Worm (Caenorhabditis elegans) whole organism, L4 larva: ENCODE results near the gene mbl-1.
"Not testable (repeated sequence)": the region's sequence is repeated elsewhere in the genome, so short reads cannot be mapped to it uniquely, and the experiment has no call there.

Source experiments
- nhr-11 ChIP-seq: fragments of 150-350 bp; optimal IDR thresholded peaks from 2 replicates; lab custom pipeline; 2014; ENCODE audit warnings: missing biosample characterization, missing genetic modification characterization
- skn-1 ChIP-seq: fragments of 150-350 bp; optimal IDR thresholded peaks from 2 replicates; lab custom pipeline; 2014; ENCODE audit warnings: missing biosample characterization, missing genetic modification characterization

- not testable (repeated sequence) for TF ChIP-seq nhr-11, skn-1 (tag; lab: Kevin White, UChicago)
These were observed 40.5 kb upstream of the mbl-1 start for ce11 chrX:16937925-16938324.
